Fruit fly (Drosophila melanogaster) Kc167 (cell line): Measurements from ENCODE around the gene Reg-2.

ENCODE experiments used
- Myc ChIP-seq: fragments of >200 bp; optimal IDR thresholded peaks from 2 replicates; lab custom pipeline; 2017; ENCODE audit warnings: missing external identifiers
- h ChIP-seq: fragments of >200 bp; optimal IDR thresholded peaks from 3 replicates; lab custom pipeline; 2018; ENCODE audit warnings: missing external identifiers
- insv ChIP-seq: fragments of >200 bp; optimal IDR thresholded peaks from 3 replicates; lab custom pipeline; 2018; ENCODE audit warnings: missing external identifiers
- psq ChIP-seq: fragments of >200 bp; optimal IDR thresholded peaks from 2 replicates; lab custom pipeline; 2017; ENCODE audit warnings: missing external identifiers

DNA sequence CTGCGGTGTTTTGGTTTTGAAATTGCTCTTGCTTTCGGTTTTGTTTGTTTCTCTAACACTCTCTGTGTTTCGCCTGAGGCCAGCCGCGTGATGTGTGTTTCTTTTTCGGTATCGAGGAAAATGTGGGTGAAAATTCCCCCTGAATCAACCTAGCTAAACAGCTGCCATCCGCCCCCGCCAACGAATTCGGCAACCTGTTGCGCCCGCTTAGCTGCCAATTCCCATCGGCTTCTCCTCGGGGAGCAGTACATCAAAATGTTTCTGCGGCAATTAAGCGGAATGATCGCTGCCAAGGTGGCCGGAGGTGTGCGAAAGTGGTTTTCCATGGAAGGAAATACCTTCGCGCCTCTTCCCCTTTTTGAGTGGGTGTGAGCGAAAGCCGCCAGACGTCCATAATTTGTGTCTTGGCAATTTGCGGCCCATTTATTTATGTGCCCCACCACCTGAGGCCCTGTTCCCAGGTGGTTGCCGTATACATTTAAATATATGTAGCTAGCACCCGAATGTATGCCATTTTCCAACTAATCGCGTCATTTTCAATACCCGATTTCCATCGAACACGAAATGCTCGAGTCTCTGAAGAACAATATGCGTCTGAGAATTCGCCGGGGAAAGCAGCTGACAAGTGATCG lies 19.7 kb downstream of the Reg-2 start:
- TF ChIP-seq psq (no peak), h (lab: Kevin White, UChicago) (no peak), Myc (lab: Kevin White, UChicago) (no peak), insv (no peak)
